Fruit fly (Drosophila melanogaster) whole organism, embryonic: ENCODE data around the gene fiz.

Experiments
- BEAF-32 ChIP-seq: fragments of 200-800 bp; sonication (Bioruptor generic); optimal IDR thresholded peaks from 3 replicates; lab custom pipeline; 2017; ENCODE audit warnings: missing biosample characterization, missing genetic modification characterization, mild to moderate bottlenecking, moderate library complexity, missing genetic modification reagents
- CG12155 ChIP-seq: fragments of 200-800 bp; sonication (Bioruptor generic); optimal IDR thresholded peaks from 3 replicates; lab custom pipeline; 2016; ENCODE audit warnings: missing biosample characterization, missing genetic modification characterization
- CG12769 ChIP-seq: fragments of 200-800 bp; sonication (Bioruptor generic); optimal IDR thresholded peaks from 2 replicates; lab custom pipeline; 2019; ENCODE audit warnings: missing biosample characterization, mild to moderate bottlenecking, missing genetic modification characterization, moderate library complexity
- CG15479 ChIP-seq: fragments of 200-800 bp; sonication (Bioruptor generic); optimal IDR thresholded peaks from 3 replicates; lab custom pipeline; 2019; ENCODE audit warnings: missing biosample characterization, mild to moderate bottlenecking, missing genetic modification characterization, moderate library complexity
- CG16815 ChIP-seq: fragments of 200-800 bp; sonication (Bioruptor generic); optimal IDR thresholded peaks from 3 replicates; lab custom pipeline; 2017; ENCODE audit warnings: missing biosample characterization, mild to moderate bottlenecking, missing genetic modification characterization
- CG18619 ChIP-seq: fragments of 200-800 bp; sonication (Bioruptor generic); optimal IDR thresholded peaks from 3 replicates; lab custom pipeline; 2017; ENCODE audit warnings: missing biosample characterization, mild to moderate bottlenecking, missing genetic modification characterization
- CG30431 ChIP-seq: fragments of 200-800 bp; sonication (Bioruptor generic); optimal IDR thresholded peaks from 2 replicates; lab custom pipeline; 2017; ENCODE audit warnings: missing biosample characterization, missing genetic modification characterization
- CG31365 ChIP-seq: fragments of 200-800 bp; sonication (Bioruptor generic); optimal IDR thresholded peaks from 2 replicates; lab custom pipeline; 2018; ENCODE audit warnings: missing biosample characterization, mild to moderate bottlenecking, missing genetic modification characterization
- CG32532 ChIP-seq: fragments of 200-800 bp; sonication (Bioruptor generic); IDR thresholded peaks from 2 replicates; pipeline ENCODE4 v1.3.6; 2022; ENCODE audit warnings: missing biosample characterization, missing genetic modification characterization
- CG3281 ChIP-seq: fragments of 200-800 bp; sonication (Bioruptor generic); optimal IDR thresholded peaks from 3 replicates; lab custom pipeline; 2017; ENCODE audit warnings: missing biosample characterization, mild to moderate bottlenecking, missing genetic modification characterization
- CG33213 ChIP-seq: fragments of 200-800 bp; sonication (Bioruptor generic); optimal IDR thresholded peaks from 3 replicates; lab custom pipeline; 2016; ENCODE audit warnings: missing biosample characterization, missing genetic modification characterization
- CG3726 ChIP-seq: fragments of 200-800 bp; sonication (Bioruptor generic); IDR thresholded peaks from 3 replicates; pipeline ENCODE4, ENCODE4 v1.3.6; 2022; ENCODE audit warnings: missing biosample characterization, missing genetic modification characterization
- CG42726 ChIP-seq: fragments of 200-800 bp; sonication (Bioruptor generic); IDR thresholded peaks from 2 replicates; pipeline ENCODE4 v1.3.6; 2022; ENCODE audit warnings: missing biosample characterization, missing genetic modification characterization; ENCODE audit not compliant: partially characterized antibody
- CG4282 ChIP-seq: fragments of 200-800 bp; sonication (Bioruptor generic); optimal IDR thresholded peaks from 2 replicates; lab custom pipeline; 2016; ENCODE audit warnings: missing biosample characterization, missing genetic modification characterization
- CG43689 ChIP-seq: fragments of 200-800 bp; sonication (Bioruptor generic); IDR thresholded peaks from 2 replicates; pipeline ENCODE4 v1.3.6; 2022; ENCODE audit warnings: missing biosample characterization, missing genetic modification characterization
- CG4617 ChIP-seq: fragments of 200-800 bp; sonication (Bioruptor generic); optimal IDR thresholded peaks from 3 replicates; lab custom pipeline; 2016; ENCODE audit warnings: missing biosample characterization, missing genetic modification characterization, borderline replicate concordance
- CG6254 ChIP-seq: fragments of 200-800 bp; sonication (Bioruptor generic); optimal IDR thresholded peaks from 3 replicates; lab custom pipeline; 2017; ENCODE audit warnings: mild to moderate bottlenecking, missing biosample characterization, missing genetic modification reagents, missing genetic modification characterization
- CG7372 ChIP-seq: fragments of 200-800 bp; sonication (Bioruptor generic); IDR thresholded peaks from 2 replicates; pipeline ENCODE4 v1.3.6; 2022; ENCODE audit warnings: missing biosample characterization, missing genetic modification characterization
- CkIIα-i1 ChIP-seq: fragments of 200-800 bp; sonication (Bioruptor generic); IDR thresholded peaks from 2 replicates; pipeline ENCODE4 v1.3.6; 2022; ENCODE audit warnings: missing biosample characterization, missing genetic modification characterization
- Doc2 ChIP-seq: fragments of 200-800 bp; sonication (Bioruptor generic); IDR thresholded peaks from 2 replicates; pipeline ENCODE4 v1.3.6; 2022; ENCODE audit warnings: missing biosample characterization, missing genetic modification characterization
- Doc3 ChIP-seq: fragments of 200-800 bp; sonication (Bioruptor generic); IDR thresholded peaks from 3 replicates; pipeline ENCODE4 v1.3.6; 2022; ENCODE audit warnings: missing biosample characterization, missing genetic modification characterization; ENCODE audit not compliant: partially characterized antibody
- Eip74EF ChIP-seq, 2 experiments: fragments of 200-800 bp in 1 of 2; fragments of >200 bp in 1 of 2; sonication (Bioruptor generic) in 1 of 2; optimal IDR thresholded peaks; 2 replicates each; lab custom pipeline; 2017 to 2019; ENCODE audit warnings: missing biosample characterization in 2 of 2, missing genetic modification characterization in 2 of 2, mild to moderate bottlenecking in 1 of 2, moderate library complexity in 1 of 2
- Fer3 ChIP-seq: fragments of 200-800 bp; sonication (Bioruptor generic); optimal IDR thresholded peaks from 2 replicates; lab custom pipeline; 2018; ENCODE audit warnings: missing biosample characterization, mild to moderate bottlenecking, missing genetic modification characterization, moderate library complexity
- HmgZ ChIP-seq: fragments of 200-800 bp; sonication (Bioruptor generic); optimal IDR thresholded peaks from 2 replicates; lab custom pipeline; 2018; ENCODE audit warnings: missing biosample characterization, mild to moderate bottlenecking, missing genetic modification characterization
- MBD-R2 ChIP-seq: fragments of 200-800 bp; sonication (Bioruptor generic); IDR thresholded peaks from 2 replicates; pipeline ENCODE4 v1.3.6; 2022; ENCODE audit warnings: missing biosample characterization, missing genetic modification characterization
- Max ChIP-seq: fragments of 200-800 bp; sonication (Bioruptor generic); optimal IDR thresholded peaks from 2 replicates; lab custom pipeline; 2016; ENCODE audit warnings: missing biosample characterization, mild to moderate bottlenecking, missing genetic modification characterization
- Mrtf ChIP-seq: fragments of 200-800 bp; sonication (Bioruptor generic); IDR thresholded peaks from 3 replicates; pipeline ENCODE4 v1.3.6; 2022; ENCODE audit warnings: missing biosample characterization, missing genetic modification characterization
- Neu2 ChIP-seq: fragments of 200-800 bp; sonication (Bioruptor generic); optimal IDR thresholded peaks from 3 replicates; lab custom pipeline; 2016; ENCODE audit warnings: missing biosample characterization, missing genetic modification characterization, borderline replicate concordance
- Optix ChIP-seq: fragments of 200-800 bp; sonication (Bioruptor generic); IDR thresholded peaks from 3 replicates; pipeline ENCODE4 v1.3.6; 2022; ENCODE audit warnings: missing biosample characterization, missing genetic modification characterization
- Ptx1 ChIP-seq: fragments of 200-800 bp; sonication (Bioruptor generic); IDR thresholded peaks from 2 replicates; pipeline ENCODE4 v1.3.6; 2022; ENCODE audit warnings: missing biosample characterization, missing genetic modification characterization
- Rfx ChIP-seq: fragments of 200-800 bp; sonication (Bioruptor generic); IDR thresholded peaks from 2 replicates; pipeline ENCODE4 v1.3.6; 2022; ENCODE audit warnings: missing biosample characterization, missing genetic modification characterization
- Six4 ChIP-seq: fragments of 200-800 bp; sonication (Bioruptor generic); optimal IDR thresholded peaks from 2 replicates; lab custom pipeline; 2016; ENCODE audit warnings: missing biosample characterization, missing genetic modification characterization
- Sry-δ ChIP-seq: fragments of 200-800 bp; sonication (Bioruptor generic); optimal IDR thresholded peaks from 2 replicates; lab custom pipeline; 2016; ENCODE audit warnings: missing biosample characterization, missing genetic modification characterization
- bsh ChIP-seq, 2 experiments: fragments of 200-800 bp; sonication (Bioruptor generic); optimal IDR thresholded peaks; 2 replicates each; lab custom pipeline; 2017 to 2018; ENCODE audit warnings: mild to moderate bottlenecking in 2 of 2, missing biosample characterization in 2 of 2, missing genetic modification characterization in 2 of 2, moderate library complexity in 1 of 2
- danr ChIP-seq: fragments of 200-800 bp; sonication (Bioruptor generic); IDR thresholded peaks from 2 replicates; pipeline ENCODE4 v1.3.6; 2022; ENCODE audit warnings: missing biosample characterization, missing genetic modification characterization
- dysf ChIP-seq: fragments of 200-800 bp; sonication (Bioruptor generic); IDR thresholded peaks from 3 replicates; pipeline ENCODE4 v1.3.6; 2022; ENCODE audit warnings: missing biosample characterization, missing genetic modification characterization
- fd102C ChIP-seq: fragments of 200-800 bp; sonication (Bioruptor generic); optimal IDR thresholded peaks from 2 replicates; lab custom pipeline; 2018; ENCODE audit warnings: missing biosample characterization, mild to moderate bottlenecking, missing genetic modification characterization, moderate library complexity
- her ChIP-seq: fragments of 200-800 bp; sonication (Bioruptor generic); optimal IDR thresholded peaks from 2 replicates; lab custom pipeline; 2016; ENCODE audit warnings: missing biosample characterization, missing genetic modification characterization
- inv ChIP-seq: fragments of 200-800 bp; sonication (Bioruptor generic); IDR thresholded peaks from 2 replicates; pipeline ENCODE4 v1.3.6; 2022; ENCODE audit warnings: missing biosample characterization, missing genetic modification characterization; ENCODE audit not compliant: partially characterized antibody
- lab ChIP-seq: fragments of 200-800 bp; sonication (Bioruptor generic); optimal IDR thresholded peaks from 3 replicates; lab custom pipeline; 2017; ENCODE audit warnings: missing biosample characterization, missing genetic modification characterization, mild to moderate bottlenecking, moderate library complexity, missing genetic modification reagents
- nom ChIP-seq: fragments of 200-800 bp; sonication (Bioruptor generic); optimal IDR thresholded peaks from 2 replicates; lab custom pipeline; 2017; ENCODE audit warnings: missing biosample characterization, missing genetic modification characterization, mild to moderate bottlenecking, moderate library complexity, missing genetic modification reagents
- pho ChIP-seq: fragments of 200-800 bp; sonication (Bioruptor generic); optimal IDR thresholded peaks from 2 replicates; lab custom pipeline; 2016; ENCODE audit warnings: missing biosample characterization, missing genetic modification characterization
- pnt ChIP-seq: fragments of 200-800 bp; sonication (Bioruptor generic); optimal IDR thresholded peaks from 3 replicates; lab custom pipeline; 2016; ENCODE audit warnings: missing biosample characterization, missing genetic modification characterization
- psq ChIP-seq: fragments of 200-800 bp; sonication (Bioruptor generic); optimal IDR thresholded peaks from 2 replicates; lab custom pipeline; 2017; ENCODE audit warnings: missing biosample characterization, missing genetic modification characterization
- ro ChIP-seq: fragments of 200-800 bp; sonication (Bioruptor generic); IDR thresholded peaks from 2 replicates; pipeline ENCODE4 v1.3.6; 2022; ENCODE audit warnings: missing biosample characterization, missing genetic modification characterization
- slp2 ChIP-seq: fragments of 200-800 bp; sonication (Bioruptor generic); optimal IDR thresholded peaks from 2 replicates; lab custom pipeline; 2016; ENCODE audit warnings: missing biosample characterization, missing genetic modification characterization
- sob ChIP-seq: fragments of 200-800 bp; sonication (Bioruptor generic); IDR thresholded peaks from 2 replicates; pipeline ENCODE4 v1.3.6; 2022; ENCODE audit warnings: missing biosample characterization, missing genetic modification characterization
- sr ChIP-seq: fragments of 200-800 bp; sonication (Bioruptor generic); IDR thresholded peaks from 3 replicates; pipeline ENCODE4 v1.3.6; 2022; ENCODE audit warnings: missing biosample characterization, missing genetic modification characterization
- wek ChIP-seq: fragments of 200-800 bp; sonication (Bioruptor generic); optimal IDR thresholded peaks from 3 replicates; lab custom pipeline; 2018; ENCODE audit warnings: missing biosample characterization, mild to moderate bottlenecking, missing genetic modification characterization, moderate library complexity

fiz gene

DNA sequence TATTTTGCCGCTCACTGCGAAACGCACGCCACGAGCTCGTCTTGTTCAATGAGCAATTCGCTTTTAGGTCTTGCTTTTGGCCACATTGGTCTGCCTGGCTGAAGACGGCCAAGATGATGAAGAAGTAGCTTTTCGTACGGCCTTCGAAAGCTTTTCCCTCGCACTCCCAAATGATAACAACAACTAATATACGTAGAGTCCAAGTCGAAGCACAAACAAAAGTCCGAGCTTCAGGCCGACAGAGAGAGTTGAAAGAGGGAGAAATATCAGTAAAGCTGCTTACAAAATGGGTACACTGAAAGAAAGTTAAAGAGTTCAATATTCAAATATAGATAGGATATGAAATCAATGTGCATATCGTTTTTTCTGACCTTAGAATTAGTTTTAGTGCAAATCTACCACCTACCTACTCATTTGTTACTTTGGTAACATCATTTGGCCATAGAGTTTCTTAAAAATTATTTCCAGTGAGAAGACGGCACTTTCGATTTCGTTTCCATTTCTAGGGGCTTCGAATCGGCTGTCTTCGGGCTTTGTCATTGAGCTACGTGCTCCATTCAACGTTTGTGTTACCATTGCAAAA is 26.9 kb downstream of the fiz start, which contains the start of the genes CG45064 and CG45065 (continued):
- TF ChIP-seq dysf (GFP tag; lab: Robert Waterston, UW) (peak; percentile 84), CG43689 (GFP tag; lab: Robert Waterston, UW) (no peak), CG7372 (peak; percentile 53; the same call in 1 of the 2 replicates), CG30431 (peak; percentile 51), CG3726 (GFP tag; lab: Robert Waterston, UW) (peak; percentile 59; the same call in 2 of the 3 replicates), Optix (GFP tag; lab: Robert Waterston, UW) (peak; percentile 64), danr (GFP tag; lab: Robert Waterston, UW) (0 out of 2 replicates have a peak, but pooled peaks have one; percentile 32), Mrtf (GFP tag; lab: Robert Waterston, UW) (peak; percentile 69; the same call in 2 of the 3 replicates), HmgZ (peak; percentile 61), sob (GFP tag; lab: Robert Waterston, UW) (peak; percentile 75), CG3281 (GFP tag; lab: Kevin White, UChicago) (peak; percentile 69), Rfx (GFP tag; lab: Robert Waterston, UW) (peak; percentile 67), bsh (GFP tag; optimal IDR thresholded peaks at IDR 0.05; lab: Kevin White, UChicago) (peak in 1 of 2 experiments; percentile 94), Sry-δ (GFP tag; lab: Kevin White, UChicago) (peak; percentile 42), CG15479 (GFP tag; lab: Kevin White, UChicago) (no peak), MBD-R2 (peak; percentile 43; the same call in 1 of the 2 replicates), Neu2 (GFP tag; lab: Kevin White, UChicago) (no peak), CkIIα-i1 (GFP tag; lab: Robert Waterston, UW) (no peak), Doc2 (GFP tag; lab: Robert Waterston, UW) (no peak), CG31365 (tag; lab: Kevin White, UChicago) (peak; percentile 53), CG6254 (peak; percentile 80), pnt (GFP tag; lab: Kevin White, UChicago) (peak; percentile 85), Eip74EF (GFP tag; optimal IDR thresholded peaks at IDR 0.05; lab: Kevin White, UChicago) (peak in 1 of 2 experiments; percentile 90), ro (GFP tag; lab: Robert Waterston, UW) (peak; percentile 67), Doc3 (GFP tag; lab: Robert Waterston, UW) (no peak), CG32532 (peak; percentile 56), Ptx1 (GFP tag; lab: Robert Waterston, UW) (peak; percentile 88), CG18619 (GFP tag; lab: Kevin White, UChicago) (peak; percentile 74), CG16815 (GFP tag; lab: Kevin White, UChicago) (peak; percentile 20), pho (peak; percentile 73), inv (GFP tag; lab: Robert Waterston, UW) (no peak), CG4617 (GFP tag; lab: Kevin White, UChicago) (peak; percentile 16), Fer3 (peak; percentile 65), CG42726 (GFP tag; lab: Robert Waterston, UW) (no peak), Max (peak; percentile 52), BEAF-32 (GFP tag; lab: Kevin White, UChicago) (no peak), wek (GFP tag; lab: Kevin White, UChicago) (peak; percentile 64), sr (GFP tag; lab: Robert Waterston, UW) (peak; percentile 74; the same call in 1 of the 3 replicates), lab (GFP tag; lab: Kevin White, UChicago) (peak; percentile 85), psq (peak; percentile 64), Six4 (GFP tag; lab: Kevin White, UChicago) (peak; percentile 74), fd102C (GFP tag; lab: Kevin White, UChicago) (no peak), CG4282 (GFP tag; lab: Kevin White, UChicago) (no peak), CG12769 (tag; lab: Kevin White, UChicago) (peak; percentile 85), her (GFP tag; lab: Kevin White, UChicago) (peak; percentile 77), CG33213 (GFP tag; lab: Kevin White, UChicago) (peak; percentile 68), nom (GFP tag; lab: Kevin White, UChicago) (no peak), slp2 (GFP tag; lab: Kevin White, UChicago) (peak; percentile 80), CG12155 (GFP tag; lab: Kevin White, UChicago) (peak; percentile 67)
